Worm (Caenorhabditis elegans) whole organism, mixed stage, embryonic: ENCODE measurements around the gene W02F12.8.

Source experiments
- elt-3 ChIP-seq: fragments of 150-350 bp; optimal IDR thresholded peaks from 2 replicates; lab custom pipeline; 2014; ENCODE audit warnings: missing biosample characterization, missing genetic modification characterization
- mab-5 ChIP-seq: fragments of 150-350 bp; optimal IDR thresholded peaks from 2 replicates; lab custom pipeline; 2014; ENCODE audit warnings: missing biosample characterization, missing genetic modification characterization
- pha-4 ChIP-seq: fragments of 150-350 bp; optimal IDR thresholded peaks from 2 replicates; lab custom pipeline; 2018; ENCODE audit warnings: missing biosample characterization, missing genetic modification reagents, missing genetic modification characterization

DNA sequence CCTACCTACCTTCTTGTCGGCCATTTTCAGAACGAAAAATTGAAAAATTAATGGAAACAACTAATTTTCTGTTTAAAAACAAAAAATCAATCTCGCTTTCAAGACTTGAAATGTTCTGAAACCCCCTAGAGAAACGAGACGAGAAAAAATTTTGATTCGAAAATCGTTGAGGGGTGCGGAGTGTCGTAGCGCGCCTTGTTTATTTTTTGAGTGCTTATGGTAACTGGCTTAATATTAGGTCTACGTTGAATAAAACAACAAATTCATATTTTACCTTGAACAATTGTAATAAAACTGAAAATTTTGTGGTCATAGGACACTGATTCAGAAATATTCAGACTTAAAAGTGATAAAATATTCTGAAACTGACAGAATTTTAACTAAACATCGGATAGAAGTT, 15.9 kb upstream of the W02F12.8 start, which contains the start of gene sna-1:
- TF ChIP-seq elt-3 (tag; lab: Kevin White, UChicago) (no peak), pha-4 (tag; lab: Kevin White, UChicago) (no peak), mab-5 (tag; lab: Kevin White, UChicago) (no peak)
